Fruit fly (Drosophila melanogaster) whole organism, embryonic: ENCODE results near the gene RpL35.

Source experiments
- Adf1 ChIP-seq: fragments of 200-800 bp; sonication (Bioruptor generic); IDR thresholded peaks from 2 replicates; pipeline ENCODE4 v1.3.6; 2022; ENCODE audit warnings: missing biosample characterization, missing genetic modification characterization
- CG10274 ChIP-seq: fragments of 200-800 bp; sonication (Bioruptor generic); optimal IDR thresholded peaks from 3 replicates; lab custom pipeline; 2017; ENCODE audit warnings: missing biosample characterization, mild to moderate bottlenecking, missing genetic modification characterization
- CG10366 ChIP-seq: fragments of 200-800 bp; sonication (Bioruptor generic); IDR thresholded peaks from 2 replicates; pipeline ENCODE4 v1.3.6; 2022; ENCODE audit warnings: missing biosample characterization, missing genetic modification characterization
- CG10979 ChIP-seq: fragments of 200-800 bp; sonication (Bioruptor generic); optimal IDR thresholded peaks from 2 replicates; lab custom pipeline; 2018; ENCODE audit warnings: missing biosample characterization, mild to moderate bottlenecking, missing genetic modification characterization, moderate library complexity
- CG11504 ChIP-seq: fragments of 200-800 bp; sonication (Bioruptor generic); optimal IDR thresholded peaks from 3 replicates; lab custom pipeline; 2019; ENCODE audit warnings: missing biosample characterization, mild to moderate bottlenecking, missing genetic modification characterization, moderate library complexity
- CG11560 ChIP-seq: fragments of 200-800 bp; sonication (Bioruptor generic); IDR thresholded peaks from 3 replicates; pipeline ENCODE4 v1.3.6; 2022; ENCODE audit warnings: missing biosample characterization, missing genetic modification characterization
- CG12219 ChIP-seq: fragments of 200-800 bp; sonication (Bioruptor generic); optimal IDR thresholded peaks from 3 replicates; lab custom pipeline; 2018; ENCODE audit warnings: missing biosample characterization, mild to moderate bottlenecking, missing genetic modification characterization
- CG1233 ChIP-seq: fragments of 200-800 bp; sonication (Bioruptor generic); optimal IDR thresholded peaks from 4 replicates; lab custom pipeline; 2018; ENCODE audit warnings: missing biosample characterization, mild to moderate bottlenecking, missing genetic modification characterization
- CG12659 ChIP-seq: fragments of 200-800 bp; sonication (Bioruptor generic); optimal IDR thresholded peaks from 3 replicates; lab custom pipeline; 2017; ENCODE audit warnings: mild to moderate bottlenecking, missing biosample characterization, missing genetic modification reagents, missing genetic modification characterization
- CG15073 ChIP-seq: fragments of 200-800 bp; sonication (Bioruptor generic); optimal IDR thresholded peaks from 2 replicates; lab custom pipeline; 2016; ENCODE audit warnings: missing biosample characterization, missing genetic modification characterization
- CG15269 ChIP-seq: fragments of 200-800 bp; sonication (Bioruptor generic); optimal IDR thresholded peaks from 2 replicates; lab custom pipeline; 2018; ENCODE audit warnings: missing biosample characterization, mild to moderate bottlenecking, missing genetic modification characterization, moderate library complexity
- CG15601 ChIP-seq: fragments of 200-800 bp; sonication (Bioruptor generic); optimal IDR thresholded peaks from 3 replicates; lab custom pipeline; 2019; ENCODE audit warnings: missing biosample characterization, mild to moderate bottlenecking, missing genetic modification characterization, moderate library complexity
- CG1603 ChIP-seq: fragments of 200-800 bp; sonication (Bioruptor generic); optimal IDR thresholded peaks from 2 replicates; lab custom pipeline; 2019; ENCODE audit warnings: missing biosample characterization, mild to moderate bottlenecking, missing genetic modification characterization, moderate library complexity
- CG17359 ChIP-seq: fragments of 200-800 bp; sonication (Bioruptor generic); optimal IDR thresholded peaks from 3 replicates; lab custom pipeline; 2018; ENCODE audit warnings: missing biosample characterization, mild to moderate bottlenecking, missing genetic modification characterization, moderate library complexity
- CG17912 ChIP-seq: fragments of 200-800 bp; sonication (Bioruptor generic); optimal IDR thresholded peaks from 2 replicates; lab custom pipeline; 2018; ENCODE audit warnings: missing biosample characterization, mild to moderate bottlenecking, missing genetic modification characterization
- CG2120 ChIP-seq: fragments of 200-800 bp; sonication (Bioruptor generic); optimal IDR thresholded peaks from 3 replicates; lab custom pipeline; 2016; ENCODE audit warnings: missing biosample characterization, missing genetic modification characterization
- CG2678 ChIP-seq: fragments of 200-800 bp; sonication (Bioruptor generic); optimal IDR thresholded peaks from 3 replicates; lab custom pipeline; 2019; ENCODE audit warnings: missing biosample characterization, mild to moderate bottlenecking, missing genetic modification characterization, moderate library complexity
- CG31388 ChIP-seq: fragments of 200-800 bp; sonication (Bioruptor generic); optimal IDR thresholded peaks from 2 replicates; lab custom pipeline; 2016; ENCODE audit warnings: missing biosample characterization, missing genetic modification characterization
- CG3163 ChIP-seq: fragments of 200-800 bp; sonication (Bioruptor generic); optimal IDR thresholded peaks from 3 replicates; lab custom pipeline; 2016; ENCODE audit warnings: missing biosample characterization, missing genetic modification characterization
- CG4730 ChIP-seq: fragments of 200-800 bp; sonication (Bioruptor generic); IDR thresholded peaks from 2 replicates; pipeline ENCODE4 v1.3.6; 2022; ENCODE audit warnings: missing biosample characterization, missing genetic modification characterization
- CG4854 ChIP-seq: fragments of 200-800 bp; sonication (Bioruptor generic); optimal IDR thresholded peaks from 2 replicates; lab custom pipeline; 2016; ENCODE audit warnings: missing biosample characterization, missing genetic modification characterization, inconsistent platforms
- CG6272 ChIP-seq: fragments of 200-800 bp; sonication (Bioruptor generic); IDR thresholded peaks from 2 replicates; pipeline ENCODE4 v1.3.6; 2022; ENCODE audit warnings: missing biosample characterization, missing genetic modification characterization
- CG7372 ChIP-seq: fragments of 200-800 bp; sonication (Bioruptor generic); IDR thresholded peaks from 2 replicates; pipeline ENCODE4 v1.3.6; 2022; ENCODE audit warnings: missing biosample characterization, missing genetic modification characterization
- CG7556 ChIP-seq: fragments of 200-800 bp; sonication (Bioruptor generic); optimal IDR thresholded peaks from 2 replicates; lab custom pipeline; 2017; ENCODE audit warnings: missing biosample characterization, mild to moderate bottlenecking, missing genetic modification characterization
- CoRest ChIP-seq: fragments of 200-800 bp; sonication (Bioruptor generic); optimal IDR thresholded peaks from 3 replicates; lab custom pipeline; 2018; ENCODE audit warnings: missing biosample characterization, mild to moderate bottlenecking, missing genetic modification characterization, moderate library complexity
- D ChIP-seq, 2 experiments: fragments of 200-800 bp in 1 of 2; fragments of >200 bp in 1 of 2; sonication (Bioruptor generic) in 1 of 2; optimal IDR thresholded peaks; 2 replicates in 1 of 2; 3 replicates in 1 of 2; lab custom pipeline; 2017; ENCODE audit warnings: mild to moderate bottlenecking in 1 of 2, missing biosample characterization in 1 of 2, missing genetic modification characterization in 1 of 2, missing genetic modification reagents in 1 of 2
- Dref ChIP-seq: fragments of 200-800 bp; sonication (Bioruptor generic); IDR thresholded peaks from 2 replicates; pipeline ENCODE4 v1.3.6; 2022; ENCODE audit warnings: missing biosample characterization, missing genetic modification characterization
- Ets97D ChIP-seq: fragments of 200-800 bp; sonication (Bioruptor generic); optimal IDR thresholded peaks from 3 replicates; lab custom pipeline; 2016; ENCODE audit warnings: missing biosample characterization, missing genetic modification characterization
- Fer1 ChIP-seq: fragments of 200-800 bp; sonication (Bioruptor generic); optimal IDR thresholded peaks from 2 replicates; lab custom pipeline; 2017; ENCODE audit warnings: missing biosample characterization, mild to moderate bottlenecking, missing genetic modification characterization
- Gug ChIP-seq: fragments of 200-800 bp; sonication (Bioruptor generic); IDR thresholded peaks from 4 replicates; pipeline ENCODE4 v1.3.6; 2022; ENCODE audit warnings: missing biosample characterization, missing genetic modification characterization
- NFAT ChIP-seq: fragments of 200-800 bp; sonication (Bioruptor generic); IDR thresholded peaks from 2 replicates; pipeline ENCODE4 v1.3.6; 2022; ENCODE audit warnings: missing biosample characterization, missing genetic modification characterization
- Nf-YB ChIP-seq: fragments of 200-800 bp; sonication (Bioruptor generic); optimal IDR thresholded peaks from 3 replicates; lab custom pipeline; 2019; ENCODE audit warnings: missing biosample characterization, mild to moderate bottlenecking, missing genetic modification characterization, moderate library complexity
- Nf-YC ChIP-seq: fragments of 200-800 bp; optimal IDR thresholded peaks from 3 replicates; lab custom pipeline; 2019; ENCODE audit warnings: missing biosample characterization, mild to moderate bottlenecking, missing genetic modification characterization, moderate library complexity
- PHDP ChIP-seq: fragments of 200-800 bp; sonication (Bioruptor generic); optimal IDR thresholded peaks from 3 replicates; lab custom pipeline; 2018; ENCODE audit warnings: missing biosample characterization, mild to moderate bottlenecking, missing genetic modification characterization, moderate library complexity
- Spps ChIP-seq: fragments of 200-800 bp; sonication (Bioruptor generic); optimal IDR thresholded peaks from 2 replicates; lab custom pipeline; 2018; ENCODE audit warnings: missing biosample characterization, mild to moderate bottlenecking, missing genetic modification characterization
- Taf1 ChIP-seq: fragments of 200-800 bp; sonication (Bioruptor generic); IDR thresholded peaks from 2 replicates; pipeline ENCODE4 v1.3.6; 2022; ENCODE audit warnings: missing biosample characterization, missing genetic modification characterization
- Tbp ChIP-seq: fragments of >200 bp; optimal IDR thresholded peaks from 2 replicates; lab custom pipeline; 2018; ENCODE audit warnings: missing biosample characterization, missing genetic modification characterization
- YL-1 ChIP-seq: fragments of 200-800 bp; sonication (Bioruptor generic); optimal IDR thresholded peaks from 3 replicates; lab custom pipeline; 2017; ENCODE audit warnings: missing biosample characterization, mild to moderate bottlenecking, missing genetic modification characterization
- bcd ChIP-seq: fragments of 200-800 bp; sonication (Bioruptor generic); optimal IDR thresholded peaks from 2 replicates; lab custom pipeline; 2017; ENCODE audit warnings: missing biosample characterization, mild to moderate bottlenecking, missing genetic modification characterization
- cad ChIP-seq: fragments of >200 bp; optimal IDR thresholded peaks from 2 replicates; lab custom pipeline; 2017; ENCODE audit warnings: missing biosample characterization, missing genetic modification characterization
- chm ChIP-seq: fragments of 200-800 bp; sonication (Bioruptor generic); IDR thresholded peaks from 2 replicates; pipeline ENCODE4 v1.3.6; 2022; ENCODE audit warnings: missing biosample characterization, missing genetic modification characterization
- dimm ChIP-seq: fragments of 200-800 bp; sonication (Bioruptor generic); IDR thresholded peaks from 2 replicates; pipeline ENCODE4 v1.3.6; 2022; ENCODE audit warnings: missing biosample characterization, missing genetic modification characterization
- dmrt99B ChIP-seq: fragments of 200-800 bp; sonication (Bioruptor generic); optimal IDR thresholded peaks from 2 replicates; lab custom pipeline; 2018; ENCODE audit warnings: missing biosample characterization, mild to moderate bottlenecking, missing genetic modification characterization, moderate library complexity
- ems ChIP-seq: fragments of 200-800 bp; sonication (Bioruptor generic); optimal IDR thresholded peaks from 3 replicates; lab custom pipeline; 2016; ENCODE audit warnings: missing biosample characterization, missing genetic modification characterization
- fd3F ChIP-seq: fragments of 200-800 bp; sonication (Bioruptor generic); optimal IDR thresholded peaks from 2 replicates; lab custom pipeline; 2018; ENCODE audit warnings: missing biosample characterization, mild to moderate bottlenecking, missing genetic modification characterization, moderate library complexity
- gcm ChIP-seq: fragments of 200-800 bp; sonication (Bioruptor generic); optimal IDR thresholded peaks from 2 replicates; lab custom pipeline; 2019; ENCODE audit warnings: missing biosample characterization, mild to moderate bottlenecking, missing genetic modification characterization, moderate library complexity
- knrl ChIP-seq: fragments of 200-800 bp; sonication (Bioruptor generic); IDR thresholded peaks from 3 replicates; pipeline ENCODE4 v1.3.6; 2022; ENCODE audit warnings: missing biosample characterization, missing genetic modification characterization; ENCODE audit not compliant: partially characterized antibody
- phol ChIP-seq: fragments of 200-800 bp; sonication (Bioruptor generic); optimal IDR thresholded peaks from 3 replicates; lab custom pipeline; 2018; ENCODE audit warnings: missing biosample characterization, mild to moderate bottlenecking, missing genetic modification characterization, moderate library complexity
- ro ChIP-seq: fragments of 200-800 bp; sonication (Bioruptor generic); IDR thresholded peaks from 2 replicates; pipeline ENCODE4 v1.3.6; 2022; ENCODE audit warnings: missing biosample characterization, missing genetic modification characterization

The RpL35 gene

dm6 chrX:5699824-5700498, 27.8 kb downstream of the RpL35 start (continued):
- TF ChIP-seq CG3163 (GFP tag; lab: Kevin White, UChicago) (no peak), bcd (GFP tag; lab: Kevin White, UChicago) (peak; percentile 65), Adf1 (no peak), CG10979 (tag; lab: Kevin White, UChicago) (peak; percentile 75), CG10274 (no peak), gcm (GFP tag; lab: Kevin White, UChicago) (peak; percentile 32), CG7556 (GFP tag; lab: Kevin White, UChicago) (peak; percentile 68), CG4730 (GFP tag; lab: Robert Waterston, UW) (no peak), Fer1 (peak; percentile 47), CG10366 (GFP tag; lab: Robert Waterston, UW) (peak; percentile 57), dimm (GFP tag; lab: Robert Waterston, UW) (no peak), CG17359 (tag; lab: Kevin White, UChicago) (peak; percentile 71), chm (GFP tag; lab: Robert Waterston, UW) (no peak), phol (tag; lab: Kevin White, UChicago) (peak; percentile 75), CG17912 (no peak), CG15269 (peak; percentile 57), Ets97D (GFP tag; lab: Kevin White, UChicago) (no peak), CG11504 (tag; lab: Kevin White, UChicago) (peak; percentile 79), CG15601 (tag; lab: Kevin White, UChicago) (peak; percentile 48), dmrt99B (tag; lab: Kevin White, UChicago) (peak; percentile 81), YL-1 (GFP tag; lab: Kevin White, UChicago) (no peak), CG7372 (GFP tag; lab: Robert Waterston, UW) (no peak), ro (GFP tag; lab: Robert Waterston, UW) (no peak), CG12659 (GFP tag; lab: Kevin White, UChicago) (peak; percentile 3), CG2678 (peak; percentile 73), Nf-YC (tag; lab: Kevin White, UChicago) (peak; percentile 26), CG15073 (GFP tag; lab: Kevin White, UChicago) (no peak), D (optimal IDR thresholded peaks at IDR 0.05; lab: Kevin White, UChicago) (no peak), D (GFP tag; optimal IDR thresholded peaks at IDR 0.05; lab: Kevin White, UChicago) (peak; percentile 54), fd3F (GFP tag; lab: Kevin White, UChicago) (peak; percentile 40), CG6272 (GFP tag; lab: Robert Waterston, UW) (no peak), CoRest (peak; percentile 73), Gug (GFP tag; lab: Robert Waterston, UW) (peak; percentile 43; the same call in 3 of the 4 replicates), Tbp (GFP tag; lab: Kevin White, UChicago) (no peak), CG31388 (GFP tag; lab: Kevin White, UChicago) (peak; percentile 20), CG1603 (peak; percentile 78), cad (GFP tag; lab: Kevin White, UChicago) (no peak), PHDP (tag; lab: Kevin White, UChicago) (peak; percentile 74), CG1233 (GFP tag; lab: Kevin White, UChicago) (peak; percentile 24), Dref (GFP tag; lab: Robert Waterston, UW) (no peak), ems (GFP tag; lab: Kevin White, UChicago) (peak; percentile 34), Spps (peak; percentile 15), CG2120 (peak; percentile 62), CG4854 (peak; percentile 38), knrl (GFP tag; lab: Robert Waterston, UW) (no peak), NFAT (GFP tag; lab: Robert Waterston, UW) (no peak), CG12219 (GFP tag; lab: Kevin White, UChicago) (peak; percentile 40), Nf-YB (GFP tag; lab: Kevin White, UChicago) (peak; percentile 39), Taf1 (no peak), CG11560 (tag; lab: Robert Waterston, UW) (no peak)
